Worm (Caenorhabditis elegans) whole organism, L4/young adult: ENCODE results near the gene sftb-1.

Source experiments
- W03F9.2 ChIP-seq: fragments of 150-350 bp; optimal IDR thresholded peaks from 2 replicates; lab custom pipeline; 2014; ENCODE audit warnings: missing biosample characterization, missing genetic modification characterization
- him-1 ChIP-seq: sonication (generic microtip); optimal IDR thresholded peaks from 2 replicates; lab custom pipeline; 2016; ENCODE audit warnings: missing genotype, missing genetic modification reagents, missing genetic modification characterization, missing compliant biosample characterization

ce11 chrIII:4313061-4313962, 44.2 kb upstream of the sftb-1 start, which contains the start of the genes evl-14 and dcn-1:
- no peak for TF ChIP-seq him-1 (tag; lab: Kevin White, UChicago)
- TF ChIP-seq W03F9.2 (tag; lab: Kevin White, UChicago) = peak; percentile 50
